Worm (Caenorhabditis elegans) whole organism, young adult: ENCODE results near the gene mlt-3.

ENCODE experiments used
- D2030.7 ChIP-seq: fragments of 200-800 bp; sonication (Bioruptor generic); IDR thresholded peaks from 2 replicates; pipeline ENCODE4 v1.3.6; 2022; ENCODE audit warnings: missing genetic modification reagents, missing genetic modification characterization, missing compliant biosample characterization
- F10E7.11 ChIP-seq: sonication (generic microtip); optimal IDR thresholded peaks from 2 replicates; lab custom pipeline; 2017; ENCODE audit warnings: mild to moderate bottlenecking, missing genetic modification characterization, moderate library complexity, missing compliant biosample characterization
- F37B4.10 ChIP-seq: fragments of 200-800 bp; sonication (Bioruptor generic); IDR thresholded peaks from 2 replicates; pipeline ENCODE4 v1.3.6; 2022; ENCODE audit warnings: missing genetic modification characterization, missing compliant biosample characterization
- F57A8.1 ChIP-seq: fragments of 200-800 bp; sonication (Bioruptor generic); optimal IDR thresholded peaks from 2 replicates; lab custom pipeline; 2018; ENCODE audit warnings: mild to moderate bottlenecking, missing genetic modification characterization, moderate library complexity, missing compliant biosample characterization
- K11D2.4 ChIP-seq: fragments of 200-800 bp; sonication (Bioruptor generic); IDR thresholded peaks from 2 replicates; pipeline ENCODE4 v1.3.6; 2022; ENCODE audit warnings: missing genetic modification reagents, missing genetic modification characterization, missing compliant biosample characterization
- T26A5.8 ChIP-seq: sonication (generic microtip); optimal IDR thresholded peaks from 2 replicates; lab custom pipeline; 2016; ENCODE audit warnings: missing genetic modification characterization, missing compliant biosample characterization
- Y53F4B.3 ChIP-seq: fragments of 200-800 bp; sonication (Bioruptor generic); IDR thresholded peaks from 2 replicates; pipeline ENCODE4 v1.3.6; 2022; ENCODE audit warnings: missing genetic modification reagents, missing genetic modification characterization, missing compliant biosample characterization
- ama-1 ChIP-seq, 3 experiments: fragments of 150-350 bp in 1 of 3; sonication (generic microtip) in 2 of 3; optimal IDR thresholded peaks; 2 replicates each; lab custom pipeline; 2014 to 2018; ENCODE audit warnings: missing biosample characterization in 2 of 3, missing genetic modification characterization in 2 of 3, missing genetic modification reagents in 2 of 3
- aptf-2 ChIP-seq: fragments of 200-800 bp; sonication (Bioruptor generic); conservative IDR thresholded peaks from 2 replicates; pipeline ENCODE4 v1.3.6; 2022; ENCODE audit warnings: missing genetic modification reagents, missing genetic modification characterization, missing compliant biosample characterization
- aptf-3 ChIP-seq: fragments of 200-800 bp; sonication (Bioruptor generic); IDR thresholded peaks from 2 replicates; pipeline ENCODE4 v1.3.6; 2022; ENCODE audit warnings: missing genetic modification characterization, missing compliant biosample characterization
- attf-3 ChIP-seq: fragments of 200-800 bp; sonication (Bioruptor generic); conservative IDR thresholded peaks from 2 replicates; pipeline ENCODE4 v1.3.6; 2022; ENCODE audit warnings: missing genetic modification reagents, missing genetic modification characterization, missing compliant biosample characterization
- attf-6 ChIP-seq: fragments of 200-800 bp; sonication (Bioruptor generic); IDR thresholded peaks from 2 replicates; pipeline ENCODE4 v1.3.6; 2022; ENCODE audit warnings: missing genetic modification reagents, missing genetic modification characterization, missing compliant biosample characterization
- cebp-1 ChIP-seq, 2 experiments: fragments of 200-800 bp in 1 of 2; sonication (Bioruptor generic) in 1 of 2; sonication (generic microtip) in 1 of 2; IDR thresholded peaks in 1 of 2; optimal IDR thresholded peaks in 1 of 2; 2 replicates each; pipeline versions ENCODE4 v1.3.6 to Lab custom; 2017 to 2022; ENCODE audit warnings: missing compliant biosample characterization in 2 of 2, missing genetic modification characterization in 2 of 2, mild to moderate bottlenecking in 1 of 2, missing genetic modification reagents in 1 of 2, moderate library complexity in 1 of 2
- cebp-2 ChIP-seq: fragments of 200-800 bp; sonication (Bioruptor generic); IDR thresholded peaks from 2 replicates; pipeline ENCODE4 v1.3.6; 2022; ENCODE audit warnings: missing genetic modification characterization, missing compliant biosample characterization
- die-1 ChIP-seq: sonication (generic microtip); optimal IDR thresholded peaks from 2 replicates; lab custom pipeline; 2016; ENCODE audit warnings: missing genotype, mild to moderate bottlenecking, missing genetic modification characterization, missing compliant biosample characterization
- dox-1 ChIP-seq: fragments of 200-800 bp; sonication (Bioruptor generic); IDR thresholded peaks from 2 replicates; pipeline ENCODE4 v1.3.6; 2022; ENCODE audit warnings: missing genetic modification reagents, missing genetic modification characterization, missing compliant biosample characterization
- dpl-1 ChIP-seq: fragments of 150-350 bp; optimal IDR thresholded peaks from 2 replicates; lab custom pipeline; 2014; ENCODE audit warnings: missing biosample characterization, missing genetic modification reagents, missing genetic modification characterization
- efl-1 ChIP-seq: fragments of 150-350 bp; optimal IDR thresholded peaks from 2 replicates; lab custom pipeline; 2014; ENCODE audit warnings: missing biosample characterization, missing genetic modification reagents, missing genetic modification characterization
- egl-44 ChIP-seq: fragments of 200-800 bp; sonication (Bioruptor generic); IDR thresholded peaks from 2 replicates; pipeline ENCODE4 v1.3.6; 2022; ENCODE audit warnings: missing genetic modification reagents, missing genetic modification characterization, missing compliant biosample characterization
- egrh-3 ChIP-seq: fragments of 200-800 bp; sonication (Bioruptor generic); IDR thresholded peaks from 2 replicates; pipeline ENCODE4 v1.3.6; 2022; ENCODE audit warnings: missing genetic modification reagents, missing genetic modification characterization, missing compliant biosample characterization
- ekl-4 ChIP-seq: fragments of 200-800 bp; sonication (Bioruptor generic); IDR thresholded peaks from 2 replicates; pipeline ENCODE4 v1.3.6; 2022; ENCODE audit warnings: missing genetic modification reagents, missing genetic modification characterization, missing compliant biosample characterization
- fkh-3 ChIP-seq: sonication (generic microtip); optimal IDR thresholded peaks from 2 replicates; lab custom pipeline; 2016; ENCODE audit warnings: mild to moderate bottlenecking, missing genetic modification characterization, missing compliant biosample characterization
- hlh-26 ChIP-seq: fragments of 200-800 bp; sonication (Bioruptor generic); conservative IDR thresholded peaks from 2 replicates; pipeline ENCODE4 v1.3.6; 2022; ENCODE audit warnings: missing genetic modification reagents, missing genetic modification characterization, missing compliant biosample characterization
- hmg-20 ChIP-seq: fragments of 200-800 bp; sonication (Bioruptor generic); IDR thresholded peaks from 2 replicates; pipeline ENCODE4 v1.3.6; 2022; ENCODE audit warnings: missing genetic modification reagents, missing genetic modification characterization, missing compliant biosample characterization
- let-607 ChIP-seq, 2 experiments: fragments of 200-800 bp in 1 of 2; sonication (Bioruptor generic) in 1 of 2; sonication (generic microtip) in 1 of 2; optimal IDR thresholded peaks; 2 replicates each; lab custom pipeline; 2016 to 2018; ENCODE audit warnings: mild to moderate bottlenecking in 2 of 2, missing compliant biosample characterization in 2 of 2, missing genetic modification characterization in 2 of 2, moderate library complexity in 2 of 2, missing genotype in 1 of 2
- lin-26 ChIP-seq: fragments of 200-800 bp; sonication (Bioruptor generic); IDR thresholded peaks from 2 replicates; pipeline ENCODE4 v1.3.6; 2022; ENCODE audit warnings: missing genetic modification reagents, missing genetic modification characterization, missing compliant biosample characterization
- lin-40 ChIP-seq: sonication (generic microtip); optimal IDR thresholded peaks from 2 replicates; lab custom pipeline; 2016; ENCODE audit warnings: missing genetic modification characterization, mild to moderate bottlenecking, missing compliant biosample characterization, missing genotype, missing genetic modification reagents
- lir-1 ChIP-seq: fragments of 200-800 bp; sonication (Bioruptor generic); conservative IDR thresholded peaks from 2 replicates; pipeline ENCODE4 v1.3.6; 2022; ENCODE audit warnings: missing genetic modification reagents, missing genetic modification characterization, missing compliant biosample characterization
- madf-3 ChIP-seq: fragments of 200-800 bp; sonication (Bioruptor generic); IDR thresholded peaks from 2 replicates; pipeline ENCODE4 v1.3.6; 2022; ENCODE audit warnings: missing genetic modification reagents, missing genetic modification characterization, missing compliant biosample characterization
- madf-6 ChIP-seq: fragments of 200-800 bp; sonication (Bioruptor generic); IDR thresholded peaks from 2 replicates; pipeline ENCODE4 v1.3.6; 2022; ENCODE audit warnings: missing genetic modification reagents, missing genetic modification characterization, missing compliant biosample characterization
- mcd-1 ChIP-seq: fragments of 200-800 bp; sonication (Bioruptor generic); IDR thresholded peaks from 2 replicates; pipeline ENCODE4 v1.3.6; 2022; ENCODE audit warnings: missing genetic modification reagents, missing genetic modification characterization, missing compliant biosample characterization
- mes-4 ChIP-seq: sonication (generic microtip); optimal IDR thresholded peaks from 2 replicates; lab custom pipeline; 2016; ENCODE audit warnings: missing genotype, missing genetic modification characterization, missing compliant biosample characterization
- nfya-1 ChIP-seq: sonication (generic microtip); optimal IDR thresholded peaks from 2 replicates; lab custom pipeline; 2017; ENCODE audit warnings: antibody characterized with exemption, missing compliant biosample characterization, missing genetic modification characterization, borderline replicate concordance; ENCODE audit not compliant: insufficient read depth
- nfyb-1 ChIP-seq: fragments of 200-800 bp; sonication (Bioruptor generic); IDR thresholded peaks from 2 replicates; pipeline ENCODE4 v1.3.6; 2022; ENCODE audit warnings: missing genetic modification reagents, missing genetic modification characterization, missing compliant biosample characterization
- nhr-120 ChIP-seq: fragments of 200-800 bp; sonication (Bioruptor generic); IDR thresholded peaks from 2 replicates; pipeline ENCODE4 v1.3.6; 2022; ENCODE audit warnings: missing genetic modification characterization, missing compliant biosample characterization
- pha-4 ChIP-seq: fragments of 150-350 bp; sonication (generic microtip); optimal IDR thresholded peaks from 2 replicates; lab custom pipeline; 2014; ENCODE audit warnings: missing biosample characterization, missing genetic modification reagents, missing genetic modification characterization
- snpc-3.4 ChIP-seq: sonication (generic microtip); optimal IDR thresholded peaks from 2 replicates; lab custom pipeline; 2017; ENCODE audit warnings: missing genetic modification characterization, mild to moderate bottlenecking, missing compliant biosample characterization, antibody characterized with exemption, moderate library complexity, missing genotype, missing genetic modification reagents
- snpc-4 ChIP-seq, 5 experiments: fragments of 150-350 bp in 1 of 5; sonication (generic microtip) in 4 of 5; optimal IDR thresholded peaks; 2 replicates each; lab custom pipeline; 2014 to 2018; ENCODE audit warnings: missing genetic modification characterization in 5 of 5, missing biosample characterization in 3 of 5, antibody characterized with exemption in 2 of 5, mild to moderate bottlenecking in 2 of 5, missing compliant biosample characterization in 2 of 5, missing genotype in 2 of 5, moderate library complexity in 2 of 5, missing genetic modification reagents in 1 of 5
- tbp1 ChIP-seq: fragments of 200-800 bp; sonication (Bioruptor generic); optimal IDR thresholded peaks from 2 replicates; lab custom pipeline; 2018; ENCODE audit warnings: mild to moderate bottlenecking, missing genetic modification characterization, missing compliant biosample characterization
- tbx-9 ChIP-seq: sonication (generic microtip); optimal IDR thresholded peaks from 2 replicates; lab custom pipeline; 2016; ENCODE audit warnings: borderline replicate concordance, missing genetic modification characterization, inconsistent platforms, missing compliant biosample characterization
- tlf-1 ChIP-seq: fragments of 200-800 bp; sonication (Bioruptor generic); optimal IDR thresholded peaks from 2 replicates; lab custom pipeline; 2018; ENCODE audit warnings: mild to moderate bottlenecking, missing genetic modification characterization, missing compliant biosample characterization
- ztf-25 ChIP-seq: fragments of 200-800 bp; sonication (Bioruptor generic); IDR thresholded peaks from 2 replicates; pipeline ENCODE4 v1.3.6; 2022; ENCODE audit warnings: missing genetic modification reagents, missing genetic modification characterization, missing compliant biosample characterization
- ztf-6 ChIP-seq: fragments of 200-800 bp; sonication (Bioruptor generic); IDR thresholded peaks from 2 replicates; pipeline ENCODE4 v1.3.6; 2022; ENCODE audit warnings: missing genetic modification reagents, missing genetic modification characterization, missing compliant biosample characterization

The mlt-3 gene

ce11 chrIV:12268272-12269045 is 41.5 kb upstream of the mlt-3 start, which contains the start of the genes ppm-1.H and rpl-34 (continued):
- peak; percentile 40; the same call in 1 of the 2 replicates for TF ChIP-seq attf-3 (GFP tag; lab: Robert Waterston, UW)
- TF ChIP-seq ztf-25, result no peak
- no peak for TF ChIP-seq attf-6 (GFP tag; lab: Robert Waterston, UW)
- no peak for TF ChIP-seq pha-4 (tag; lab: Kevin White, UChicago)
- no peak for TF ChIP-seq F37B4.10 (GFP tag; lab: Robert Waterston, UW)
- TF ChIP-seq efl-1 (GFP tag; lab: Kevin White, UChicago), result peak; percentile 39
- TF ChIP-seq lir-1 (GFP tag; lab: Robert Waterston, UW), result no peak
- TF ChIP-seq nhr-120 (GFP tag; lab: Robert Waterston, UW), result no peak
- TF ChIP-seq F57A8.1, result no peak
- TF ChIP-seq mcd-1 (GFP tag; lab: Robert Waterston, UW), result no peak
- TF ChIP-seq let-607 (tag; optimal IDR thresholded peaks at IDR 0.05; lab: Kevin White, UChicago), result no peak
- TF ChIP-seq aptf-3 (GFP tag; lab: Robert Waterston, UW), result no peak
- TF ChIP-seq cebp-2 (GFP tag; lab: Robert Waterston, UW), result no peak
- no peak for TF ChIP-seq ama-1 (optimal IDR thresholded peaks at IDR 0.05; lab: Kevin White, UChicago)
- TF ChIP-seq ama-1 (GFP tag; optimal IDR thresholded peaks at IDR 0.05; lab: Kevin White, UChicago), result no peak
- TF ChIP-seq mes-4 (tag; lab: Kevin White, UChicago), result no peak
- no peak for TF ChIP-seq hmg-20
- TF ChIP-seq ekl-4 (GFP tag; lab: Robert Waterston, UW), result no peak
- TF ChIP-seq madf-3 (GFP tag; lab: Robert Waterston, UW), result no peak
- no peak for TF ChIP-seq fkh-3 (tag; lab: Kevin White, UChicago)
- TF ChIP-seq T26A5.8 (tag; lab: Kevin White, UChicago), result no peak
- no peak for TF ChIP-seq madf-6 (GFP tag; lab: Robert Waterston, UW)
- TF ChIP-seq D2030.7 (GFP tag; lab: Robert Waterston, UW), result no peak; the same call in 1 of the 2 replicates
- TF ChIP-seq tbx-9 (tag; lab: Kevin White, UChicago), result no peak
- no peak for TF ChIP-seq dox-1 (GFP tag; lab: Robert Waterston, UW)
- no peak for TF ChIP-seq lin-26
- TF ChIP-seq ztf-6 (GFP tag; lab: Robert Waterston, UW), result no peak
- TF ChIP-seq Y53F4B.3, result no peak
- TF ChIP-seq die-1, result no peak
- no peak for TF ChIP-seq egrh-3 (GFP tag; lab: Robert Waterston, UW)
- TF ChIP-seq K11D2.4, result 0 out of 2 replicates have a peak, but pooled peaks have one; percentile 18
- TF ChIP-seq tlf-1 (GFP tag; lab: Kevin White, UChicago), result no peak

DNA sequence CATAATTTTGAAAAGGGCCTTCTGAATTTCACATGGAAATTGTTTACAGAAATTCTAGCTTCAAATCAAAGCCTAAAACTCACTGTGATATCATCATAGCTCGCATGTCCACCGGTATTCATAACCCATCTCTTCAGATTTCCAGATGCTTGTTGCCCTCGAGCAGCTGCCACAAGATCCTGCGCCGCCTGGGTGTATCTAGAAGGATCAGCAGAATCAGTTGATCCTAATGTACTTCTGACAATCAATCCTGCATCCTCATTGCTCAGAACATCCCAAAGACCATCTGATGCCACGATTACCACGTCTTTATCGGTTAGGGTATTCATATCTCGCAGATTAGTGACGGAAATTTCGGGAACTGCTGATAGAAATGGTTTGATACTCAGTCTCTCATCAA is 39.0 kb upstream of the mlt-3 start:
- TF ChIP-seq lin-40 (tag; lab: Kevin White, UChicago), result no peak
- TF ChIP-seq snpc-3.4 (tag; lab: Kevin White, UChicago), result no peak
- TF ChIP-seq nfyb-1 (GFP tag; lab: Robert Waterston, UW), result no peak
- TF ChIP-seq snpc-4 (GFP tag; optimal IDR thresholded peaks at IDR 0.05; lab: Kevin White, UChicago), result no peak
- TF ChIP-seq snpc-4 (tag; optimal IDR thresholded peaks at IDR 0.05; lab: Kevin White, UChicago), result no peak
- TF ChIP-seq F10E7.11 (tag; lab: Kevin White, UChicago), result no peak
- no peak for TF ChIP-seq madf-6 (GFP tag; lab: Robert Waterston, UW)
- TF ChIP-seq aptf-2, result no peak
- TF ChIP-seq ztf-6 (GFP tag; lab: Robert Waterston, UW), result no peak
- TF ChIP-seq hlh-26 (GFP tag; lab: Robert Waterston, UW), result no peak
- TF ChIP-seq tbx-9 (tag; lab: Kevin White, UChicago), result no peak
- TF ChIP-seq nfya-1 (tag; lab: Kevin White, UChicago), result no peak
- no peak for TF ChIP-seq pha-4 (tag; lab: Kevin White, UChicago)
- no peak for TF ChIP-seq cebp-1 (GFP tag; IDR thresholded peaks at IDR 0.05; lab: Robert Waterston, UW)
- TF ChIP-seq cebp-1 (tag; optimal IDR thresholded peaks at IDR 0.05; lab: Kevin White, UChicago), result no peak
- TF ChIP-seq dpl-1 (GFP tag; lab: Kevin White, UChicago), result no peak
- TF ChIP-seq ekl-4 (GFP tag; lab: Robert Waterston, UW), result no peak
- TF ChIP-seq egl-44 (GFP tag; lab: Robert Waterston, UW), result no peak
- TF ChIP-seq tbp1 (GFP tag; lab: Kevin White, UChicago), result no peak
- no peak for TF ChIP-seq K11D2.4
- TF ChIP-seq, all 124 proteins: peak for 0
